Fruit fly (Drosophila melanogaster): ENCODE measurements around the gene Ilp2.

Ilp2 gene

dm6 chr3L:9847420-9847977 is 48.0 kb downstream of the Ilp2 start (continued):
- TF ChIP-seq CG14965 (GFP tag; optimal IDR thresholded peaks at IDR 0.05; ENCODE audit: borderline replicate concordance) (no peak), CG10274 (GFP tag; optimal IDR thresholded peaks at IDR 0.05) (peak; percentile 24), H2.0 (GFP tag; IDR thresholded peaks at IDR 0.05) (0 out of 2 replicates have a peak, but pooled peaks have one; percentile 5), Dek (tag; optimal IDR thresholded peaks at IDR 0.05) (peak; percentile 60), CG2129 (GFP tag; IDR thresholded peaks at IDR 0.05; ENCODE audit: partially characterized antibody) (no peak), Lhr (GFP tag; optimal IDR thresholded peaks at IDR 0.05) (no peak), Dad (GFP tag; optimal IDR thresholded peaks at IDR 0.05) (no peak), CG10209 (GFP tag; optimal IDR thresholded peaks at IDR 0.05) (peak; percentile 46), CG14860 (GFP tag; IDR thresholded peaks at IDR 0.05; ENCODE audit: partially characterized antibody) (no peak), CrebB (tag; optimal IDR thresholded peaks at IDR 0.05) (peak; percentile 36), CG10462 (GFP tag; optimal IDR thresholded peaks at IDR 0.05) (no peak), CG1529 (GFP tag; optimal IDR thresholded peaks at IDR 0.05) (no peak), unc-4 (GFP tag; IDR thresholded peaks at IDR 0.05; ENCODE audit: partially characterized antibody) (no peak), CG11398 (GFP tag; optimal IDR thresholded peaks at IDR 0.05) (no peak), CG18011 (GFP tag; optimal IDR thresholded peaks at IDR 0.05) (peak; percentile 21), CG11723 (GFP tag; optimal IDR thresholded peaks at IDR 0.05) (no peak), CG8478 (optimal IDR thresholded peaks at IDR 0.05) (no peak), ro (GFP tag; IDR thresholded peaks at IDR 0.05) (no peak), CG11456 (GFP tag; IDR thresholded peaks at IDR 0.05) (peak; percentile 58; the same call in 1 of the 3 replicates), fd102C (GFP tag; optimal IDR thresholded peaks at IDR 0.05) (no peak), CG15073 (GFP tag; optimal IDR thresholded peaks at IDR 0.05) (no peak), CG12391 (tag; optimal IDR thresholded peaks at IDR 0.05) (peak; percentile 19), cwo (GFP tag; optimal IDR thresholded peaks at IDR 0.05) (peak; percentile 55), Doc2 (GFP tag; IDR thresholded peaks at IDR 0.05) (no peak), p53 (GFP tag; optimal IDR thresholded peaks at IDR 0.05) (no peak), fru (optimal IDR thresholded peaks at IDR 0.05) (no peak), ara (GFP tag; IDR thresholded peaks at IDR 0.05) (no peak), psq (GFP tag; optimal IDR thresholded peaks at IDR 0.05) (no peak), CTCF (GFP tag; optimal IDR thresholded peaks at IDR 0.05) (no peak), Ets65A (GFP tag) (peak; percentile 87), Bdp1 (GFP tag; optimal IDR thresholded peaks at IDR 0.05) (no peak), tll (GFP tag; optimal IDR thresholded peaks at IDR 0.05) (no peak), CG8359 (GFP tag; optimal IDR thresholded peaks at IDR 0.05; ENCODE audit: borderline replicate concordance) (no peak), CG6854 (GFP tag; optimal IDR thresholded peaks at IDR 0.05) (peak; percentile 15), CG33557 (GFP tag; optimal IDR thresholded peaks at IDR 0.05) (no peak), CG18619 (GFP tag; optimal IDR thresholded peaks at IDR 0.05) (peak; percentile 35), Deaf1 (tag; optimal IDR thresholded peaks at IDR 0.05) (peak; percentile 21), crp (GFP tag; optimal IDR thresholded peaks at IDR 0.05) (no peak), CG11695 (GFP tag; IDR thresholded peaks at IDR 0.05) (0 out of 3 replicates have a peak, but pooled peaks have one; percentile 8), CG7839 (tag; optimal IDR thresholded peaks at IDR 0.05) (peak; percentile 57), CG6175 (GFP tag; IDR thresholded peaks at IDR 0.05) (no peak), ind (GFP tag; optimal IDR thresholded peaks at IDR 0.05) (peak; percentile 58), CG12219 (GFP tag; optimal IDR thresholded peaks at IDR 0.05) (peak; percentile 19), luna (GFP tag; optimal IDR thresholded peaks at IDR 0.05) (no peak), Atf3 (GFP tag; optimal IDR thresholded peaks at IDR 0.05) (no peak), Trl (optimal IDR thresholded peaks at IDR 0.05) (no peak), Trl (GFP tag; optimal IDR thresholded peaks at IDR 0.05) (no peak), Oli (tag; optimal IDR thresholded peaks at IDR 0.05) (peak; percentile 36), org-1 (GFP tag; optimal IDR thresholded peaks at IDR 0.05) (no peak), gcm2 (GFP tag; optimal IDR thresholded peaks at IDR 0.05) (peak; percentile 1), CG12155 (GFP tag; optimal IDR thresholded peaks at IDR 0.05) (peak; percentile 50)
